Fruit fly (Drosophila melanogaster): Measurements from ENCODE around the gene Tim17b2.

dm6 chr2L:15474911-15475310 is 9.6 kb upstream of the Tim17b2 start:
- TF ChIP-seq ovo (GFP tag; optimal IDR thresholded peaks at IDR 0.05) (no peak), CG5204 (GFP tag; optimal IDR thresholded peaks at IDR 0.05) (no peak), pad (GFP tag; optimal IDR thresholded peaks at IDR 0.05) (no peak), CG7101 (tag; optimal IDR thresholded peaks at IDR 0.05) (no peak), CG12768 (GFP tag; optimal IDR thresholded peaks at IDR 0.05) (no peak), bab1 (GFP tag; optimal IDR thresholded peaks at IDR 0.05) (no peak), Hr96 (GFP tag; optimal IDR thresholded peaks at IDR 0.05) (no peak), CG33017 (tag; optimal IDR thresholded peaks at IDR 0.05) (no peak)
